Fruit fly (Drosophila melanogaster): ENCODE data around the gene Hsp70Bbb.

Gene Hsp70Bbb

DNA sequence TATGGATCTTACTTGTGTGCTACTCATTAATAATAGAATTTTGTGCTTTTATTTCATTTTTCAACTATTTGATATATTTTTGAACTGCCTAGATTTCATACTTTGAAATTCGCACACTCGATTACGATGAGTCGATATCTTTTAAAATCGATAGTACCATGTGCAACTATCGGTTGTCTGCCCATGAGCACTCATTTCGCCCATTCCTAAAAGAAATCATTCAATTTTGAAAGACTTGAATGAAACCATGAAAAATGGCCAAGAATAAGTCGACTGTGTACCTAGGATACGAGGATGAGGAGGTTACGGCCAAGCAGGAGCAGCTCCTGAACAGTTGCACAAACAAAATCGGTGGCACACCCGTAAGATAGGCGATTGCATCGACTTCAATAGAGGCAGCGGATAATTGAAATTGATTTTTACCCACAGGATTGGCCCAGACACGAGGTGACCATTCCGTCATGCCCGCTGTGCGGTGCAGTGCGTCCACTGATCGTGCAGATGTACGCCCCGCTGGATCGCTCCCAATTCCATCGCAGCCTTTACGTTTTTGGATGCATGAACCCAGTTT, 45.9 kb upstream of the Hsp70Bbb start, which contains the start of gene trus (continued):
- no peak for TF ChIP-seq chif (GFP tag; optimal IDR thresholded peaks at IDR 0.05)
- TF ChIP-seq CG10147 (GFP tag; optimal IDR thresholded peaks at IDR 0.05): no peak
- TF ChIP-seq D19A (tag; optimal IDR thresholded peaks at IDR 0.05): peak; percentile 54
- no peak for TF ChIP-seq tap (tag; optimal IDR thresholded peaks at IDR 0.05)
- no peak for TF ChIP-seq CG13775 (GFP tag; optimal IDR thresholded peaks at IDR 0.05)
- no peak for TF ChIP-seq repo (GFP tag; optimal IDR thresholded peaks at IDR 0.05)
- TF ChIP-seq CG6813 (GFP tag; optimal IDR thresholded peaks at IDR 0.05): no peak
- no peak for TF ChIP-seq fd64A (GFP tag; optimal IDR thresholded peaks at IDR 0.05)
- TF ChIP-seq CG10274 (GFP tag; optimal IDR thresholded peaks at IDR 0.05): no peak
- no peak for TF ChIP-seq CG10543 (GFP tag; optimal IDR thresholded peaks at IDR 0.05)
- TF ChIP-seq Atf-2 (GFP tag; optimal IDR thresholded peaks at IDR 0.05): no peak
- TF ChIP-seq amos (GFP tag; IDR thresholded peaks at IDR 0.05; ENCODE audit: partially characterized antibody): peak; percentile 90
- TF ChIP-seq Sry-δ (GFP tag; optimal IDR thresholded peaks at IDR 0.05): peak; percentile 89
- TF ChIP-seq sens (GFP tag): no peak
- no peak for TF ChIP-seq bab2 (GFP tag; optimal IDR thresholded peaks at IDR 0.05)
- no peak for TF ChIP-seq kay (GFP tag; optimal IDR thresholded peaks at IDR 0.05)
- no peak for TF ChIP-seq Sin3A (optimal IDR thresholded peaks at IDR 0.05)
- TF ChIP-seq toy (GFP tag; IDR thresholded peaks at IDR 0.05): no peak
- peak; percentile 11 for TF ChIP-seq B-H2 (GFP tag; optimal IDR thresholded peaks at IDR 0.05)
- no peak for TF ChIP-seq hth (optimal IDR thresholded peaks at IDR 0.05)
- peak; percentile 87 for TF ChIP-seq HLH4C (GFP tag; IDR thresholded peaks at IDR 0.05; ENCODE audit: partially characterized antibody)
- TF ChIP-seq hb (GFP tag; IDR thresholded peaks at IDR 0.05; ENCODE audit: partially characterized antibody): peak; percentile 70; the same call in 2 of the 3 replicates
- TF ChIP-seq CG7556 (GFP tag; optimal IDR thresholded peaks at IDR 0.05): no peak
- no peak for TF ChIP-seq MTF-1 (GFP tag; optimal IDR thresholded peaks at IDR 0.05; ENCODE audit: borderline replicate concordance)
- TF ChIP-seq fru (optimal IDR thresholded peaks at IDR 0.05): no peak
- TF ChIP-seq Hsf (GFP tag; optimal IDR thresholded peaks at IDR 0.05): no peak
- no peak for TF ChIP-seq eve (GFP tag; optimal IDR thresholded peaks at IDR 0.05)
- TF ChIP-seq HmgZ (tag; optimal IDR thresholded peaks at IDR 0.05): peak; percentile 14
- TF ChIP-seq fd96Cb (tag; optimal IDR thresholded peaks at IDR 0.05): no peak
- peak; percentile 88 for TF ChIP-seq Doc3 (GFP tag; IDR thresholded peaks at IDR 0.05; ENCODE audit: partially characterized antibody)
- TF ChIP-seq CG18011 (GFP tag; optimal IDR thresholded peaks at IDR 0.05): no peak
- no peak for TF ChIP-seq Tbp (GFP tag; optimal IDR thresholded peaks at IDR 0.05)
- TF ChIP-seq HmgD (GFP tag; optimal IDR thresholded peaks at IDR 0.05): no peak
- TF ChIP-seq tgo (GFP tag; IDR thresholded peaks at IDR 0.05): no peak
- no peak for TF ChIP-seq tx (GFP tag; optimal IDR thresholded peaks at IDR 0.05)
- peak; percentile 75 for TF ChIP-seq MBD-R2 (GFP tag; IDR thresholded peaks at IDR 0.05)
- no peak for TF ChIP-seq twi (tag; optimal IDR thresholded peaks at IDR 0.05)
- no peak for TF ChIP-seq CG12071 (GFP tag; optimal IDR thresholded peaks at IDR 0.05)
- TF ChIP-seq Pdp1 (GFP tag; optimal IDR thresholded peaks at IDR 0.05): no peak
- no peak for TF ChIP-seq Asciz (GFP tag; optimal IDR thresholded peaks at IDR 0.05)
- TF ChIP-seq Fer2 (tag; optimal IDR thresholded peaks at IDR 0.05): no peak
- TF ChIP-seq sens-2 (GFP tag; IDR thresholded peaks at IDR 0.05): no peak
- TF ChIP-seq Dip2 (GFP tag; IDR thresholded peaks at IDR 0.05): no peak
- peak; percentile 7 for TF ChIP-seq zen (tag; optimal IDR thresholded peaks at IDR 0.05)
- no peak for TF ChIP-seq CG10565 (GFP tag; optimal IDR thresholded peaks at IDR 0.05)
- no peak for TF ChIP-seq Chrac-16 (GFP tag; optimal IDR thresholded peaks at IDR 0.05)
- no peak for TF ChIP-seq Mes4 (GFP tag; optimal IDR thresholded peaks at IDR 0.05)
- TF ChIP-seq CG6791 (GFP tag; IDR thresholded peaks at IDR 0.05; ENCODE audit: partially characterized antibody): peak; percentile 86
- TF ChIP-seq ewg (GFP tag; optimal IDR thresholded peaks at IDR 0.05): no peak
- no peak for TF ChIP-seq Sry-β (GFP tag; optimal IDR thresholded peaks at IDR 0.05)
- TF ChIP-seq Xbp1 (GFP tag; optimal IDR thresholded peaks at IDR 0.05): no peak
